Worm (Caenorhabditis elegans) whole organism, L1 larva: Measurements from ENCODE around the gene F44E7.7.

Experiments
- aly-2 ChIP-seq: fragments of 150-350 bp; optimal IDR thresholded peaks from 2 replicates; lab custom pipeline; 2014; ENCODE audit warnings: missing biosample characterization, missing genetic modification characterization
- dpl-1 ChIP-seq, 3 experiments: fragments of 150-350 bp in 2 of 3; sonication (generic microtip) in 1 of 3; optimal IDR thresholded peaks; 2 replicates each; lab custom pipeline; 2014 to 2017; ENCODE audit warnings: missing biosample characterization in 3 of 3, missing genetic modification characterization in 3 of 3, missing genetic modification reagents in 3 of 3
- egl-27 ChIP-seq, 2 experiments: fragments of 150-350 bp in 1 of 2; sonication (generic microtip); optimal IDR thresholded peaks; 3 replicates each; lab custom pipeline; 2017 to 2018; ENCODE audit warnings: missing biosample characterization in 2 of 2, missing genetic modification characterization in 2 of 2, missing genetic modification reagents in 2 of 2
- lin-15B ChIP-seq: fragments of 150-350 bp; sonication (generic microtip); optimal IDR thresholded peaks from 3 replicates; lab custom pipeline; 2014; ENCODE audit warnings: missing biosample characterization, missing genetic modification characterization
- lin-35 ChIP-seq, 2 experiments: fragments of 150-350 bp; optimal IDR thresholded peaks; 2 replicates each; lab custom pipeline; 2014; ENCODE audit warnings: missing biosample characterization in 2 of 2, missing genetic modification characterization in 2 of 2, missing genetic modification reagents in 2 of 2
- lsy-2 ChIP-seq, 2 experiments: fragments of 150-350 bp; optimal IDR thresholded peaks; 2 replicates each; lab custom pipeline; 2014; ENCODE audit warnings: missing biosample characterization in 2 of 2, missing genetic modification characterization in 2 of 2
- nhr-19 ChIP-seq: fragments of 200-800 bp; sonication (Bioruptor generic); conservative IDR thresholded peaks from 2 replicates; pipeline ENCODE4 v1.3.6; 2022; ENCODE audit warnings: missing genetic modification characterization, missing compliant biosample characterization
- nhr-20 ChIP-seq: sonication (generic microtip); optimal IDR thresholded peaks from 2 replicates; lab custom pipeline; 2016; ENCODE audit warnings: mild to moderate bottlenecking, missing genetic modification characterization, missing compliant biosample characterization
- nhr-28 ChIP-seq: fragments of 150-350 bp; optimal IDR thresholded peaks from 2 replicates; lab custom pipeline; 2014; ENCODE audit warnings: missing biosample characterization, missing genetic modification characterization
- nhr-84 ChIP-seq: sonication (generic microtip); optimal IDR thresholded peaks from 2 replicates; lab custom pipeline; 2017; ENCODE audit warnings: missing biosample characterization, missing genetic modification characterization
- pqm-1 ChIP-seq: sonication (generic microtip); optimal IDR thresholded peaks from 3 replicates; lab custom pipeline; 2017; ENCODE audit warnings: missing biosample characterization, missing genetic modification characterization
- sox-4 ChIP-seq: sonication (generic microtip); optimal IDR thresholded peaks from 2 replicates; lab custom pipeline; 2016; ENCODE audit warnings: missing genetic modification characterization, missing compliant biosample characterization
- tbx-2 ChIP-seq: sonication (generic microtip); optimal IDR thresholded peaks from 2 replicates; lab custom pipeline; 2016; ENCODE audit warnings: missing genetic modification characterization, missing compliant biosample characterization
- ztf-4 ChIP-seq: fragments of 150-350 bp; optimal IDR thresholded peaks from 2 replicates; lab custom pipeline; 2014; ENCODE audit warnings: missing biosample characterization, missing genetic modification characterization

ce11 chrV:5820401-5820800 lies 35.1 kb upstream of the F44E7.7 start:
- TF ChIP-seq aly-2 (tag; lab: Kevin White, UChicago) (no peak), lsy-2 (tag; optimal IDR thresholded peaks at IDR 0.05; lab: Kevin White, UChicago) (no peak), nhr-84 (tag; lab: Kevin White, UChicago) (no peak), lin-15B (tag; lab: Kevin White, UChicago) (no peak), tbx-2 (tag; lab: Kevin White, UChicago) (no peak), nhr-19 (no peak), pqm-1 (tag; lab: Kevin White, UChicago) (no peak), nhr-20 (tag; lab: Kevin White, UChicago) (no peak), lin-35 (GFP tag; optimal IDR thresholded peaks at IDR 0.05; lab: Kevin White, UChicago) (no peak), nhr-28 (tag; lab: Kevin White, UChicago) (no peak), ztf-4 (tag; lab: Kevin White, UChicago) (no peak), dpl-1 (GFP tag; optimal IDR thresholded peaks at IDR 0.05; lab: Kevin White, UChicago) (no peak), egl-27 (tag; optimal IDR thresholded peaks at IDR 0.05; lab: Kevin White, UChicago) (no peak), sox-4 (no peak)
